Fruit fly (Drosophila melanogaster) whole organism, embryonic: Measurements from ENCODE around the gene CG10353.

Experiments used
- Bgb ChIP-seq: fragments of 200-800 bp; sonication (Bioruptor generic); IDR thresholded peaks from 2 replicates; pipeline ENCODE4 v1.3.6; 2022; ENCODE audit warnings: missing biosample characterization, missing genetic modification characterization; ENCODE audit not compliant: partially characterized antibody
- CG12071 ChIP-seq: fragments of 200-800 bp; sonication (Bioruptor generic); optimal IDR thresholded peaks from 3 replicates; lab custom pipeline; 2018; ENCODE audit warnings: missing biosample characterization, mild to moderate bottlenecking, missing genetic modification characterization
- CG12236 ChIP-seq: fragments of 200-800 bp; sonication (Bioruptor generic); optimal IDR thresholded peaks from 2 replicates; lab custom pipeline; 2016; ENCODE audit warnings: missing biosample characterization, missing genetic modification characterization
- CG1529 ChIP-seq: fragments of 200-800 bp; sonication (Bioruptor generic); optimal IDR thresholded peaks from 3 replicates; lab custom pipeline; 2018; ENCODE audit warnings: missing biosample characterization, missing genetic modification characterization
- CG15479 ChIP-seq: fragments of 200-800 bp; sonication (Bioruptor generic); optimal IDR thresholded peaks from 3 replicates; lab custom pipeline; 2019; ENCODE audit warnings: missing biosample characterization, mild to moderate bottlenecking, missing genetic modification characterization, moderate library complexity
- CG16815 ChIP-seq: fragments of 200-800 bp; sonication (Bioruptor generic); optimal IDR thresholded peaks from 3 replicates; lab custom pipeline; 2017; ENCODE audit warnings: missing biosample characterization, mild to moderate bottlenecking, missing genetic modification characterization
- CG17912 ChIP-seq: fragments of 200-800 bp; sonication (Bioruptor generic); optimal IDR thresholded peaks from 2 replicates; lab custom pipeline; 2018; ENCODE audit warnings: missing biosample characterization, mild to moderate bottlenecking, missing genetic modification characterization
- CG1792 ChIP-seq: fragments of 200-800 bp; sonication (Bioruptor generic); optimal IDR thresholded peaks from 2 replicates; lab custom pipeline; 2016; ENCODE audit warnings: missing biosample characterization, missing genetic modification characterization
- CG2712 ChIP-seq: fragments of 200-800 bp; optimal IDR thresholded peaks from 3 replicates; lab custom pipeline; 2019; ENCODE audit warnings: missing biosample characterization, mild to moderate bottlenecking, missing genetic modification characterization, moderate library complexity
- CG4404 ChIP-seq: fragments of 200-800 bp; sonication (Bioruptor generic); IDR thresholded peaks from 2 replicates; pipeline ENCODE4 v1.3.6; 2022; ENCODE audit warnings: missing biosample characterization, missing genetic modification characterization
- CG6254 ChIP-seq: fragments of 200-800 bp; sonication (Bioruptor generic); optimal IDR thresholded peaks from 3 replicates; lab custom pipeline; 2017; ENCODE audit warnings: mild to moderate bottlenecking, missing biosample characterization, missing genetic modification reagents, missing genetic modification characterization
- CG6654 ChIP-seq: fragments of 200-800 bp; sonication (Bioruptor generic); optimal IDR thresholded peaks from 2 replicates; lab custom pipeline; 2017; ENCODE audit warnings: missing biosample characterization, mild to moderate bottlenecking, missing genetic modification characterization
- CG7271 ChIP-seq: fragments of 200-800 bp; sonication (Bioruptor generic); optimal IDR thresholded peaks from 2 replicates; lab custom pipeline; 2018; ENCODE audit warnings: missing biosample characterization, mild to moderate bottlenecking, missing genetic modification characterization, moderate library complexity
- CG7372 ChIP-seq: fragments of 200-800 bp; sonication (Bioruptor generic); IDR thresholded peaks from 2 replicates; pipeline ENCODE4 v1.3.6; 2022; ENCODE audit warnings: missing biosample characterization, missing genetic modification characterization
- CG9215 ChIP-seq: fragments of 200-800 bp; sonication (Bioruptor generic); IDR thresholded peaks from 2 replicates; pipeline ENCODE4 v1.3.6; 2022; ENCODE audit warnings: missing biosample characterization, missing genetic modification characterization
- Dek ChIP-seq: fragments of 200-800 bp; sonication (Bioruptor generic); optimal IDR thresholded peaks from 3 replicates; lab custom pipeline; 2019; ENCODE audit warnings: missing biosample characterization, mild to moderate bottlenecking, missing genetic modification characterization, moderate library complexity
- H2.0 ChIP-seq: fragments of 200-800 bp; sonication (Bioruptor generic); IDR thresholded peaks from 2 replicates; pipeline ENCODE4 v1.3.6; 2022; ENCODE audit warnings: missing biosample characterization, missing genetic modification characterization
- HHEX ChIP-seq: fragments of 200-800 bp; sonication (Bioruptor generic); optimal IDR thresholded peaks from 3 replicates; lab custom pipeline; 2017; ENCODE audit warnings: missing biosample characterization, mild to moderate bottlenecking, missing genetic modification characterization, missing genetic modification reagents
- Hmx ChIP-seq: fragments of 200-800 bp; sonication (Bioruptor generic); optimal IDR thresholded peaks from 2 replicates; lab custom pipeline; 2016; ENCODE audit warnings: missing biosample characterization, missing genetic modification characterization
- Lim3 ChIP-seq: fragments of 200-800 bp; sonication (Bioruptor generic); IDR thresholded peaks from 2 replicates; pipeline ENCODE4 v1.3.6; 2022; ENCODE audit warnings: missing biosample characterization, missing genetic modification characterization
- Max ChIP-seq: fragments of 200-800 bp; sonication (Bioruptor generic); optimal IDR thresholded peaks from 2 replicates; lab custom pipeline; 2016; ENCODE audit warnings: missing biosample characterization, mild to moderate bottlenecking, missing genetic modification characterization
- Mrtf ChIP-seq: fragments of 200-800 bp; sonication (Bioruptor generic); IDR thresholded peaks from 3 replicates; pipeline ENCODE4 v1.3.6; 2022; ENCODE audit warnings: missing biosample characterization, missing genetic modification characterization
- Spps ChIP-seq: fragments of 200-800 bp; sonication (Bioruptor generic); optimal IDR thresholded peaks from 2 replicates; lab custom pipeline; 2018; ENCODE audit warnings: missing biosample characterization, mild to moderate bottlenecking, missing genetic modification characterization
- Ssrp ChIP-seq: fragments of 200-800 bp; sonication (Bioruptor generic); optimal IDR thresholded peaks from 2 replicates; lab custom pipeline; 2018; ENCODE audit warnings: missing biosample characterization, mild to moderate bottlenecking, missing genetic modification characterization, moderate library complexity
- TFAM ChIP-seq: fragments of 200-800 bp; sonication (Bioruptor generic); optimal IDR thresholded peaks from 2 replicates; lab custom pipeline; 2017; ENCODE audit warnings: missing biosample characterization, missing genetic modification characterization, inconsistent platforms
- Taf1 ChIP-seq: fragments of 200-800 bp; sonication (Bioruptor generic); IDR thresholded peaks from 2 replicates; pipeline ENCODE4 v1.3.6; 2022; ENCODE audit warnings: missing biosample characterization, missing genetic modification characterization
- YL-1 ChIP-seq: fragments of 200-800 bp; sonication (Bioruptor generic); optimal IDR thresholded peaks from 3 replicates; lab custom pipeline; 2017; ENCODE audit warnings: missing biosample characterization, mild to moderate bottlenecking, missing genetic modification characterization
- chn ChIP-seq: fragments of 200-800 bp; sonication (Bioruptor generic); optimal IDR thresholded peaks from 2 replicates; lab custom pipeline; 2016; ENCODE audit warnings: missing biosample characterization, missing genetic modification characterization
- dysf ChIP-seq: fragments of 200-800 bp; sonication (Bioruptor generic); IDR thresholded peaks from 3 replicates; pipeline ENCODE4 v1.3.6; 2022; ENCODE audit warnings: missing biosample characterization, missing genetic modification characterization
- emc ChIP-seq: fragments of 200-800 bp; sonication (Bioruptor generic); optimal IDR thresholded peaks from 2 replicates; lab custom pipeline; 2016; ENCODE audit warnings: missing biosample characterization, missing genetic modification characterization
- gce ChIP-seq: fragments of 200-800 bp; sonication (Bioruptor generic); IDR thresholded peaks from 3 replicates; pipeline ENCODE4 v1.3.6; 2022; ENCODE audit warnings: missing biosample characterization, missing genetic modification characterization
- gcm ChIP-seq: fragments of 200-800 bp; sonication (Bioruptor generic); optimal IDR thresholded peaks from 2 replicates; lab custom pipeline; 2019; ENCODE audit warnings: missing biosample characterization, mild to moderate bottlenecking, missing genetic modification characterization, moderate library complexity
- gt ChIP-seq: fragments of 200-800 bp; sonication (Bioruptor generic); IDR thresholded peaks from 2 replicates; pipeline ENCODE4 v1.3.6; 2022; ENCODE audit warnings: missing biosample characterization, missing genetic modification characterization
- ham ChIP-seq: fragments of 200-800 bp; sonication (Bioruptor generic); IDR thresholded peaks from 2 replicates; pipeline ENCODE4 v1.3.6; 2022; ENCODE audit warnings: missing biosample characterization, missing genetic modification characterization
- hkb ChIP-seq, 2 experiments: fragments of 200-800 bp in 1 of 2; fragments of >200 bp in 1 of 2; sonication (Bioruptor generic) in 1 of 2; IDR thresholded peaks in 1 of 2; optimal IDR thresholded peaks in 1 of 2; 2 replicates each; pipeline versions ENCODE4 v1.3.6 to Lab custom; 2017 to 2022; ENCODE audit warnings: missing biosample characterization in 1 of 2, missing genetic modification characterization in 1 of 2
- insv ChIP-seq, 2 experiments: fragments of 200-800 bp; sonication (Bioruptor generic); optimal IDR thresholded peaks; 3 replicates each; lab custom pipeline; 2016 to 2018; ENCODE audit warnings: missing biosample characterization in 2 of 2, missing genetic modification characterization in 2 of 2
- inv ChIP-seq: fragments of 200-800 bp; sonication (Bioruptor generic); IDR thresholded peaks from 2 replicates; pipeline ENCODE4 v1.3.6; 2022; ENCODE audit warnings: missing biosample characterization, missing genetic modification characterization; ENCODE audit not compliant: partially characterized antibody
- jing ChIP-seq: fragments of 200-800 bp; sonication (Bioruptor generic); optimal IDR thresholded peaks from 2 replicates; lab custom pipeline; 2018; ENCODE audit warnings: missing biosample characterization, mild to moderate bottlenecking, missing genetic modification characterization
- lilli ChIP-seq: fragments of 200-800 bp; sonication (Bioruptor generic); optimal IDR thresholded peaks from 3 replicates; lab custom pipeline; 2016; ENCODE audit warnings: missing biosample characterization, missing genetic modification characterization
- pb ChIP-seq: fragments of 200-800 bp; sonication (Bioruptor generic); optimal IDR thresholded peaks from 3 replicates; lab custom pipeline; 2016; ENCODE audit warnings: missing biosample characterization, missing genetic modification characterization
- phol ChIP-seq: fragments of 200-800 bp; sonication (Bioruptor generic); optimal IDR thresholded peaks from 3 replicates; lab custom pipeline; 2018; ENCODE audit warnings: missing biosample characterization, mild to moderate bottlenecking, missing genetic modification characterization, moderate library complexity
- repo ChIP-seq: fragments of 200-800 bp; sonication (Bioruptor generic); optimal IDR thresholded peaks from 2 replicates; lab custom pipeline; 2016; ENCODE audit warnings: missing biosample characterization, missing genetic modification characterization
- row ChIP-seq: fragments of 200-800 bp; sonication (Bioruptor generic); IDR thresholded peaks from 3 replicates; pipeline ENCODE4 v1.3.6; 2022; ENCODE audit warnings: missing biosample characterization, missing genetic modification characterization
- salm ChIP-seq: fragments of 200-800 bp; sonication (Bioruptor generic); optimal IDR thresholded peaks from 2 replicates; lab custom pipeline; 2018; ENCODE audit warnings: missing biosample characterization, mild to moderate bottlenecking, missing genetic modification characterization
- sr ChIP-seq: fragments of 200-800 bp; sonication (Bioruptor generic); IDR thresholded peaks from 3 replicates; pipeline ENCODE4 v1.3.6; 2022; ENCODE audit warnings: missing biosample characterization, missing genetic modification characterization
- tna ChIP-seq: fragments of 200-800 bp; sonication (Bioruptor generic); IDR thresholded peaks from 2 replicates; pipeline ENCODE4 v1.3.6; 2022; ENCODE audit warnings: missing biosample characterization, missing genetic modification characterization; ENCODE audit not compliant: partially characterized antibody
- toy ChIP-seq: fragments of 200-800 bp; sonication (Bioruptor generic); IDR thresholded peaks from 2 replicates; pipeline ENCODE4 v1.3.6; 2022; ENCODE audit warnings: missing biosample characterization, missing genetic modification characterization
- trh ChIP-seq: fragments of 200-800 bp; sonication (Bioruptor generic); optimal IDR thresholded peaks from 2 replicates; lab custom pipeline; 2016; ENCODE audit warnings: missing biosample characterization, missing genetic modification characterization
- usp ChIP-seq: fragments of >200 bp; optimal IDR thresholded peaks from 2 replicates; lab custom pipeline; 2017; ENCODE audit warnings: missing biosample characterization, missing genetic modification characterization
- vfl ChIP-seq: fragments of 200-800 bp; sonication (Bioruptor generic); optimal IDR thresholded peaks from 2 replicates; lab custom pipeline; 2016; ENCODE audit warnings: missing biosample characterization, missing genetic modification characterization
- wdn ChIP-seq: fragments of 200-800 bp; sonication (Bioruptor generic); IDR thresholded peaks from 2 replicates; pipeline ENCODE4 v1.3.6; 2022; ENCODE audit warnings: missing biosample characterization, missing genetic modification characterization
- z ChIP-seq: fragments of 200-800 bp; sonication (Bioruptor generic); IDR thresholded peaks from 3 replicates; pipeline ENCODE4 v1.3.6; 2022; ENCODE audit warnings: missing biosample characterization, missing genetic modification characterization

The CG10353 gene

dm6 chrX:11885356-11885755 lies 1.6 kb downstream of the CG10353 start (continued):
- TF ChIP-seq YL-1 (GFP tag; lab: Kevin White, UChicago): no peak
- no peak for TF ChIP-seq CG6654 (GFP tag; lab: Kevin White, UChicago)
- no peak for TF ChIP-seq hkb (optimal IDR thresholded peaks at IDR 0.05; lab: Kevin White, UChicago)
- TF ChIP-seq hkb (GFP tag; IDR thresholded peaks at IDR 0.05; lab: Robert Waterston, UW): peak; percentile 55
- peak; percentile 79 for TF ChIP-seq row
- no peak for TF ChIP-seq CG7271 (tag; lab: Kevin White, UChicago)
- TF ChIP-seq CG2712: peak; percentile 10
- no peak for TF ChIP-seq Spps (tag; lab: Kevin White, UChicago)
- no peak for TF ChIP-seq CG16815
- TF ChIP-seq TFAM (GFP tag; lab: Kevin White, UChicago): no peak
- no peak for TF ChIP-seq sr (GFP tag; lab: Robert Waterston, UW)
- no peak for TF ChIP-seq z (GFP tag; lab: Robert Waterston, UW)
- peak; percentile 3 for TF ChIP-seq Ssrp (tag; lab: Kevin White, UChicago)
- TF ChIP-seq wdn (GFP tag; lab: Robert Waterston, UW): no peak
- no peak for TF ChIP-seq CG6254 (GFP tag; lab: Kevin White, UChicago)
- no peak for TF ChIP-seq repo (GFP tag; lab: Kevin White, UChicago)
- no peak for TF ChIP-seq lilli (GFP tag; lab: Kevin White, UChicago)
- TF ChIP-seq dysf (GFP tag; lab: Robert Waterston, UW): peak; percentile 60; the same call in 2 of the 3 replicates
- TF ChIP-seq emc (GFP tag; lab: Kevin White, UChicago): no peak
- no peak for TF ChIP-seq Mrtf
- no peak for TF ChIP-seq CG15479 (GFP tag; lab: Kevin White, UChicago)
- no peak for TF ChIP-seq toy (GFP tag; lab: Robert Waterston, UW)
- 0 out of 2 replicates have a peak, but pooled peaks have one; percentile 17 for TF ChIP-seq H2.0 (GFP tag; lab: Robert Waterston, UW)
- TF ChIP-seq CG17912 (GFP tag; lab: Kevin White, UChicago): no peak
- no peak for TF ChIP-seq CG1792 (GFP tag; lab: Kevin White, UChicago)
- TF ChIP-seq insv (GFP tag; optimal IDR thresholded peaks at IDR 0.05; lab: Kevin White, UChicago): no peak
- peak; percentile 48 for TF ChIP-seq HHEX
- TF ChIP-seq vfl (GFP tag; lab: Kevin White, UChicago): no peak
- peak; percentile 37 for TF ChIP-seq Dek (tag; lab: Kevin White, UChicago)
- TF ChIP-seq CG12236: no peak
- no peak for TF ChIP-seq CG12071 (GFP tag; lab: Kevin White, UChicago)
- TF ChIP-seq ham: no peak
- TF ChIP-seq CG7372 (GFP tag; lab: Robert Waterston, UW): no peak
- no peak for TF ChIP-seq gt (GFP tag; lab: Robert Waterston, UW)
- TF ChIP-seq Hmx: no peak
- no peak for TF ChIP-seq Lim3
- no peak for TF ChIP-seq CG9215
- no peak for TF ChIP-seq CG1529 (GFP tag; lab: Kevin White, UChicago)
- no peak for TF ChIP-seq Bgb (GFP tag; lab: Robert Waterston, UW)
- TF ChIP-seq usp: no peak
- no peak for TF ChIP-seq jing
- no peak for TF ChIP-seq pb (GFP tag; lab: Kevin White, UChicago)
- no peak for TF ChIP-seq chn (GFP tag; lab: Kevin White, UChicago)
- no peak for TF ChIP-seq gce
- TF ChIP-seq Max (GFP tag; lab: Kevin White, UChicago): no peak
- no peak for TF ChIP-seq trh (GFP tag; lab: Kevin White, UChicago)
- no peak for TF ChIP-seq Taf1
- TF ChIP-seq phol (tag; lab: Kevin White, UChicago): peak; percentile 48
- TF ChIP-seq CG4404 (GFP tag; lab: Robert Waterston, UW): no peak
- no peak for TF ChIP-seq gcm (GFP tag; lab: Kevin White, UChicago)
- peak; percentile 16 for TF ChIP-seq salm (tag; lab: Kevin White, UChicago)
- no peak for TF ChIP-seq inv (GFP tag; lab: Robert Waterston, UW)
- TF ChIP-seq tna (GFP tag; lab: Robert Waterston, UW): 0 out of 2 replicates have a peak, but pooled peaks have one; percentile 25
